Fruit fly (Drosophila melanogaster): Measurements from ENCODE around the gene tal-2A.

The tal-2A gene

DNA sequence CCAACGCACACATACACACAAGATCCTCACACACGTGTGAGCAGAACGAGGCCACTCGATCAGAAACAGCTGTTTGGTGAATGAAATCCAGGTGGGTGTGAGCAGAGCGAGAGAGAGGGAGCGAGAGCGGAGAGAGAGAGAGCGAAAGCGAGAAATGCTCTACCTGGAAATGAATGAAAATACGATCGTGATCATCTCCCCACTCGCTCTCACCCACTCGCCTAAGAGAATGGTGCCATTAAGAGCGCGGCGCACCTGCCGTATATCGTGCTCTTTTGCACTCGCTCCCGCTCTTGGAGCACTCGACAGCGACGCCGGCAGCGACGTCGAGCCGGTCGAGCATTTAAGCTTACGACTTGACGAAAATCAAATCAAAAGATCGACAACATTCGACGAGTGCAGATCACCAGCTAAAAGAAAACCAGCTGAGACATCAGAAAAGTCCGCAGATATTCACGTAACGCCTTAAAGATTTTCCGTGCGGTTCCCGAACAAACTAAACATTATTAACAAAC lies at the start of gene tal-2A, which contains the start of the genes tal-1A, tal-3A and tal-AA:
TSS of gene tal-2A (plus strand) at position 374 of the 515 bp plus-strand sequence.
TSS of gene tal-1A (plus strand) at position 374 of the 515 bp plus-strand sequence.
TSS of gene tal-3A (plus strand) at position 374 of the 515 bp plus-strand sequence.
TSS of gene tal-AA (plus strand) at position 374 of the 515 bp plus-strand sequence.
- TF ChIP-seq CTCF (optimal IDR thresholded peaks at IDR 0.05) (no peak), CG8478 (optimal IDR thresholded peaks at IDR 0.05) (no peak)

DNA sequence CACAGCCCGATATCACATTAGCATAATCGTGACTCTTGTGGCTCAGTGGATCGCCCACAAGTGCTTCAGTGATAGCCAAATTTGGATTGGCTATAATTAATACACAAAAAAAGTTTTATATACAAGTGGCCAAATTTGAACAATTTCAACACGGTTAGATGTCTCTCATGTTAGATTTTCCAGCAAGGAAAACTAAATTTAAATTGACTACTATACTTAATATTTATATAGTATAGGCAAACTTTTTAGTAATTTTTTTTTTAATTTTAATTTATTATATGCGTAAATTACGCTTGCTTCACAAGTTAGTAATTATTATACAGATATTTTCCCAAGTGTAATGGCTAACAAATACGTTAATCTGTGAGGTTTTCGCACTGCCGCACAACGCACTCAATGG lies 47.9 kb upstream of the tal-2A start:
- TF ChIP-seq CG8478 (optimal IDR thresholded peaks at IDR 0.05) (no peak), CTCF (optimal IDR thresholded peaks at IDR 0.05) (no peak)

DNA sequence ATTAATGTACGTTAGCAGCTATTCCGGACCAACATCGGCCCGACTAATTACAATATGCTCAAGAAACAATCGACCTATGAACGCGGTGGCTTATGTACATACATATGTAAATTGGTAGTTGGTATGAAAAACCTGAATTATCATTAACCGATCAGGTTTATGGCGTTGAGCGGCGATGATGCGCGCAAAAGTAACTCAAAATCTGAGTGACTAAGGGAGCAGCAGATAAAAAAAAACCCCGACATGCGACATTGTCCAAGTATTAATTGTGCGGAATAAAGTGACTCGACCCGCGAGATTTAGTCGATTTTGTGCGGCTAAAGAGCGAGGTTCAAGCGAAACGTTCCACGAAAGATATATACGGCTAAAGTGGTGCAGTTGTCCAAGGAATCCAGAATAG lies 47.5 kb upstream of the tal-2A start, which contains the start of gene CG9312:
TSS of gene CG9312 (plus strand) at position 301 of the 400 bp plus-strand sequence.
- TF ChIP-seq CG8478 (optimal IDR thresholded peaks at IDR 0.05) (no peak), CTCF (optimal IDR thresholded peaks at IDR 0.05) (no peak)

DNA sequence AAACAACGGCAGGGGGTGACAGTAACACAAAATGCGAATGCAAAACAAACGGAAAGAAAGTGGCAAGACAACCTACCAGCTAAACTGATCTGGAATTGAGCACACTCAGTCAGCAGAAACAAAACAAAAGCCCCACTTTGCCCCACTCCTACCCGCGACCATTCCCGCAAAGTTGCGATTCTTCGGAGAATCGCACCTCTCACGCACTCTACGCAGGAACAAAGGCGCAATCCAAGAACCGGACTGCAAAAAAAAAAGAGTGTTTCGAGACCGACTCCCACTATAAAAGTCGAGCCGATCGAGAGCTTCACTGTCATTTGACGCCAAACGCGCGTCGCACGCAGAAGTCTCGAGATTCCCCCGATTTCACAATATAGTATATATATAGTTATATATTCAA lies 45.7 kb upstream of the tal-2A start, which contains the start of gene Cht5:
TSS of gene Cht5 (plus strand) at position 311 of the 400 bp plus-strand sequence.
- no peak for TF ChIP-seq CG8478 (optimal IDR thresholded peaks at IDR 0.05)

DNA sequence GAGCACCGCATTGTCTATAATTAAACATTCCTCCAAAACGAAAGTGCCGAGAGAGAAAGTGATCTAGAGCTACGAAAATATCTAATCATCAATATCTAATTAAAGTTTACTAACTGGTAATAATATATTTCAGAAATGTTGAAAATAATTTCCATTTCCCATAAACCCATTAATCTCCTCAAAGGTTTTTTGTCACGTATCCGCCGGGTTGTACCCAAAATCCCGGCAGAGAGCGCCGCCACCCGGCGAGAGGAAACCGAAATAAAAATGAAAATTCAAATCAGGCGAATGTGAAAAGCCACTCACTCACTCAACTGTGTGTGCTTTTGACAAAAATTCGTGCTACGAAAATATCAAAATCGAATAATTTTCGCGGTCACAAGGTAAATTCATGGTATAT lies 41.7 kb upstream of the tal-2A start, which contains the start of gene CG9297:
TSS of gene CG9297 (plus strand) at position 301 of the 400 bp plus-strand sequence.
- no peak for TF ChIP-seq CG8478 (optimal IDR thresholded peaks at IDR 0.05)
- TF ChIP-seq CTCF (optimal IDR thresholded peaks at IDR 0.05), result no peak

DNA sequence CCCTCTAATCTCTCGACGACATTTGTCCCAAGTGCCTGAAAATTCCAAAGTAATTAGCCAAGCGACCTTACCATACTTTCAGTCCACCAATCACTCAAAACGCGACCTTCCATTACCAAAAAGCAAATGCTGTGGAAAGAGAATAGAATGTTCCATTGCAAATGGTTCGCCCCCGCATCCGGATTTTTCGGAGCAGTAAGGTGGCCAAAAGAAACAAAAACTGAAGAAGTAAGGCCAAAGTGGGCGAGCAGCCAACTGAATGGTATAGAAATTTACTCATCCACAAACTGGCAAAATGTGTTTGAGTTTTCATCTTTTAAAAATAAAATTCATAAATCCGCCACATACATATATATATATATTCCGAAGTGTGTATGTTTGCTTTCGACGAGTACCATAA lies 39.6 kb upstream of the tal-2A start:
- TF ChIP-seq CTCF (optimal IDR thresholded peaks at IDR 0.05), result no peak
- TF ChIP-seq CG8478 (optimal IDR thresholded peaks at IDR 0.05), result no peak

DNA sequence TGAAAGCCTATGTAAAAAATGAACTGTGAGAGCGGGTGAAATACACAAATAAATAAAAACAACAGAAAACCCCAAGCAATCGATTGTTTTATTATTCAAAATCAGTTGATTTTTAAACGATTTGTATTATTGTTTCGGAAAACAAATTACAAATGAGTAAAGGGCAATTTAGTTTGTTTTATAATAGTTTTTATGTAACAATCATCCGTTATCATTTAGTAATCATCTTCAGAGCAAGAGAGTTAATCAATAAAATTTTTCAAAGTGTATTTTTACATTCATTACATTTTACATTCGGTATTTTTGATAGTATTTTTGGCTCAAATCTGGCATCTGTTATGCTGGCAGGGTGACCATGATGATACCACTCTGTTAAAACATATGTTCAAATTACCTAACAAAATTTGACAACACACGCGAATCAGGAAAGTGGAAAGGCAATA lies 33.6 kb upstream of the tal-2A start, which contains the start of the genes CG42375 and CG9288:
TSS of gene CG42375 (plus strand) at position 384 of the 443 bp plus-strand sequence.
TSS of gene CG9288 (plus strand) at position 384 of the 443 bp plus-strand sequence.
- no peak for TF ChIP-seq CG8478 (optimal IDR thresholded peaks at IDR 0.05)
- no peak for TF ChIP-seq CTCF (optimal IDR thresholded peaks at IDR 0.05)

DNA sequence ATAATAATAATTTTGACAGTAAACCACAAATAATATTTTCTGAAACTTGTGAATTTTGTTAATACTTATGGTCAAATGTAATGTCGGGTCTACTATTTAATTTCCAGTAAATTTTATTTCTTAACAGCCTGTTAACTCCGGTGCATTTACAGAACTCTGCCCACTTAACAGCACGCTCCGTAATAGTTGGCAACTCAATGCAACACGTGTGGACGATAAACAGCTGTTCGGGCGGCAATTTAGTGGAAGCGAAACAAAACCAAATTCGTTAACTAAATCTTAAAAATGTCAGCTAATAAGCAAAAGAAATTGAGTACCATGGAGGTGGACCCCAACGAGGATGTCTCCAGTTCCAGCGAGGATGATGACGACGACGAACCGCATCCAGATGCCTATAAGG lies 32.1 kb upstream of the tal-2A start, which contains the start of gene CG9286:
TSS of gene CG9286 (plus strand) at position 196 of the 400 bp plus-strand sequence.
- no peak for TF ChIP-seq CTCF (optimal IDR thresholded peaks at IDR 0.05)
- TF ChIP-seq CG8478 (optimal IDR thresholded peaks at IDR 0.05), result no peak

DNA sequence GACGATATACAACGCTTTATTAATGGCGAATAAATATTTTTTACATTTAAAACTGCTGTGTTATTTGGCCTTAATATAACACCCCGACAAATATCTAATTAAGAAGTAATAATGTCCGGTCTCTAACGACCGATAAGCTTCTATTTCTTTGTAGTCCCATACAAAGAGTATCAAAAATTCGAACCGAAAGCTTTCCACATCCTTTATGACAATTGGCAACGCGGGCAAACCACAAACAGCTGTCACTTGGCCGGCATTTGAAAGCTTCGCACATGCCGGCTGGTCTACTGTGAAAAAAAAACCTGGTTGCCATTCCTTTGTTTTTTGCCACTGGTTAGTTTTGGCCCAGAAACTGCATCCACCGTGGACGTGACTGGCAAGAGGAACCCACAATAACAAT lies 30.9 kb upstream of the tal-2A start, which contains the start of gene Dip-B:
TSS of gene Dip-B (plus strand) at position 254 of the 400 bp plus-strand sequence.
- TF ChIP-seq CTCF (optimal IDR thresholded peaks at IDR 0.05) (no peak), CG8478 (optimal IDR thresholded peaks at IDR 0.05) (no peak)

DNA sequence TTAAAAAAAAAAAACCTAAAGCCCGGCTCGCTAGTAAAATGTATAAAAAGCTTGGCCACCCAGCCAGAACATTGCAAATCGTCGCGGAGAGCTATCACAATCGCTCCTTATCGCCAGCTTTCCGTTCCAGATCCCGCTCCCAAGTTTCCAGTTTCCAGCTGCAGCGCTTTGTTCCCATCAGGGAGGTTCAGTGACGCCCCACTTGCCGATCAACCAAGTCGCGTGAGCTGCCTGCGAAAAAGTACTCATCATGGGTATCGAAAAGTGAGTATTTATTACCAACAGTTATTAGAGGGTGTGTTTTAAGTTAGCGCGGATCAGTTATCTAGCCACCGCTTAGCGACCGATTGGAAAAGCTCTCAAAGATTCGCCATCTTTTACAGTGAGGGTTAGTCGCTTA lies 30.3 kb upstream of the tal-2A start:
- TF ChIP-seq CTCF (optimal IDR thresholded peaks at IDR 0.05), result no peak
- TF ChIP-seq CG8478 (optimal IDR thresholded peaks at IDR 0.05), result no peak

DNA sequence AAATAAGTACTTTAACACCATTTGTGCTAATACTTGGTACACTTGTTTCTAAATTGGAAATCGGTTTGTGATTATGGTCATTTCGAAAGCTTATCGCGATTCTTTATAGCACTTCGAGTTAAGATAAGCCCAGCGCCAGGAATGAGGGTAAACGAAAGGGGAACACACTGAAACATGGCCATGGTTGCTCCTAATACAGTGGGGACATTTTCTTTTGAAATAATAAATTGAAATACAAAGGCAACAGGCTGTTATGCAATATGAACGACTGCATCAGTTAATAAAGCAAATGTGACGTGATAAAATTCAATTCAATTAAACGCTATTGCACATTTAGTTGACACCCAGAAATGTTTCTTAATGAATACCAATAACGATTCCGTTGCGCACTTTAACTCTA lies 29.5 kb upstream of the tal-2A start:
- TF ChIP-seq CG8478 (optimal IDR thresholded peaks at IDR 0.05) (no peak), CTCF (optimal IDR thresholded peaks at IDR 0.05) (no peak)

DNA sequence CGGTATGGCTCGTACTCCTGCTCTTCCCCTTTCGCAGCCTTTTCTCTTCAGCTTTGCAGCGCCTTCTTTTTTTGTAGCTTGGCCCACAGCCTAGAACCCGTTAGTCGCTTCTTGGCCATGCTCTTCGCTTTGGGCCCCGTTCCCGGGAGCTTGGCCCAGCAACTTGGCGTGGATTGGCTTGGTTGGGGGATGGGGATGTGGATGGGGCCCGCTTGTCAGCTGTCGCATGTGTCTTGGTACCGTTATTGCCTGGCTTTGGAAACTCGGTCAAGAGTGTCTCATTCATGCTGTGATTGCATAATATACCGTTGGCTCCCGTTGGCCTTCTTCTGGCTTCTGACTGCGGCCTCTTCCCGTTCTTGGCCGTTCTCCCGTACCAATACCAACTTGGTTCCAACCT lies 27.0 kb upstream of the tal-2A start:
- no peak for TF ChIP-seq CG8478 (optimal IDR thresholded peaks at IDR 0.05)
- no peak for TF ChIP-seq CTCF (optimal IDR thresholded peaks at IDR 0.05)

DNA sequence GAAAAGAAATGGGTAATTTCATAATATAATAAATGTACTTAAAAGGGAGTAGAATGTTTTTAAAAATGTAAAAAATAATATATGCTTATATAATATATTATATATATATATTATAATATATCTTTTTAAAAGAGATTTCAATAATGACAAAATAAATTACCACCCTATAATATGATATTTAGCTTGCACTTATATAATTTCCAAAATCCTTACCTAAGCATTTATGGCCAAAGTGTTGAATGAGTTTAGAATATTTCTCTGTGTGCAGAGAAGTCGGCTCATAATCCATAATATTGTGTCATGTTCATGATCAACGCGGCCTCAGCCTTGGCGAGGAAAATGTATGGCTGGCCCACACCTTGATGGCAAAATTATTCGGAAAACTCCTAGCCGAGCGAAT lies 24.7 kb upstream of the tal-2A start:
- TF ChIP-seq CTCF (optimal IDR thresholded peaks at IDR 0.05) (no peak), CG8478 (optimal IDR thresholded peaks at IDR 0.05) (no peak)

DNA sequence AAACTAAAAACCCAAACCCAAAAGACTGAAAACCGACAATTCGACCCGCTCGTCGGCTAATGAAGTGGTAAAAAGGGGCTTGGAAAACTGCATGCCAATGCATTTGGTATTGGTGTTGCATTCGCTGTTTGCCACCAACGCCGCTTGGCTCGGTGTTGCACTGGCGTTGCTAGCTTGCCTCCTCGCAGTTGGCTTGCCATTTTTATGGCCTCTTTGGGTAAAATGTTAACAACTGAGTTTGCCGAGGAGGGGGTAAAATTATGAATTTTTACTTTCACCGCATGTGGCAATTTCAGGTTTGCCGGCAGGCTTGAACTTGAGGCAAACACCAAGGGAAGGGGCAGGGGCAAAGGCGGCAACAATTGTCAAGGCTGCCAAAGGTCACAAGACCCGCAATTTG lies 24.2 kb upstream of the tal-2A start:
- no peak for TF ChIP-seq CTCF (optimal IDR thresholded peaks at IDR 0.05)
- no peak for TF ChIP-seq CG8478 (optimal IDR thresholded peaks at IDR 0.05)

DNA sequence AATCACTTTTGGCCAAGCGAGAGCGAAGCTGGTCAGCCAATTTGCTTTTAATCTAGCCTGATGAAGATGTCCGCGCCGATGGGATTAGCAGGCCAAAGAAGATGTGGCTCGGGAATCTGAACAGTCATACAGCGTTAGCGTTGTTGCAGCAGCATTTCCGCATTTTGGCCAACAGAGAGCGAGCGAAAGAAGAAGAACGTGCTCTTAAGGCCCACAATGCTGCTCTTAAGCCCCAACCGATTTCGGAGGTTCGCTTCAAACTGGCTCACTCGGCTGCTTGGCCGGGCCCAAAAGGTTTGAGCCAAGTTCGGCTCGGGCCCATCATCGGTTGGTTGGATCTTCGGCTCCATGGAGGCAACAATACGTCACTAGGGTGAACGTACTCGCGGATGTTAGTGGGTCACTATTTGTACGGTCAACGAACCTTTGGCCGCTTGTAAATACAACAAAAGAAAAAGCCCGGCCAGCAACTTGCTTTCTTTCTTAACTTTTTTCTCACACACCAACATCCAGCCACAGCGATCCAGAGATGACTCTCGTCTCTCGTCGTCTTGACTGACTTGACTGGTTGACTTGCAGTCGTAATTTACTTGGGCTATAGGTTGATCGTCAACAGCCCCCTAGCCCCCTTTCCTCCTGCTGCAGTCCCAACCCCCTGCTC lies 23.2 kb upstream of the tal-2A start:
- TF ChIP-seq CG8478 (optimal IDR thresholded peaks at IDR 0.05), result no peak
- TF ChIP-seq CTCF (optimal IDR thresholded peaks at IDR 0.05), result no peak

DNA sequence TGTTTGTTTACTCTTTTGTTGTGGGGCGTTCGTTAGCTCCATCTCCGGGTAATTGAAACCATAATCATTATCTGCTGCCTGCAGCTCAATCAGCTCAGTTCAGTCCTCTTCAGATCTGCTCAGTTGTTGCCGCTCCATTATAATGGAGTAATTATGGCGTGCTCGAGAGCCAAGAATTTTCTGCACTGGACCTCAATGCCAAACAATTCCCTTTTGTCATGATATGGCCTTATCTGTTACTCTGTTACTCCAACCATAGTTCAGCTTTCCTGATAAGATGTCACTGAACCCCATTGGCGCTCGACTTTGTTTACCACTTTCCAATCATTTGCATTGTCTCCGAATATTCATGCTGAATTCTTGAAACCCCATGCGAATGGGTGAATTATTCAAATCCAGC lies 22.1 kb upstream of the tal-2A start:
- TF ChIP-seq CG8478 (optimal IDR thresholded peaks at IDR 0.05) (no peak), CTCF (optimal IDR thresholded peaks at IDR 0.05) (no peak)

All from S2 (cell line).